Fruit fly (Drosophila melanogaster) S2 (cell line): ENCODE results near the gene CG15728.

ENCODE experiments used
- CG8478 ChIP-seq: fragments of >200 bp; optimal IDR thresholded peaks from 2 replicates; lab custom pipeline; 2018
- CTCF ChIP-seq, 2 experiments: fragments of >200 bp; optimal IDR thresholded peaks; 2 replicates each; lab custom pipeline; 2018

- TF ChIP-seq CG8478 (lab: Kevin White, UChicago) (no peak), CTCF (optimal IDR thresholded peaks at IDR 0.05; lab: Kevin White, UChicago) (no peak)
Measured at dm6 chrX:12661435-12661949, 37.4 kb downstream of the CG15728 start.
